Fruit fly (Drosophila melanogaster): ENCODE data around the gene CG18088.
A peak's percentile ranks its signal among the peaks of the same experiment; 100 is the strongest.

The CG18088 gene

DNA sequence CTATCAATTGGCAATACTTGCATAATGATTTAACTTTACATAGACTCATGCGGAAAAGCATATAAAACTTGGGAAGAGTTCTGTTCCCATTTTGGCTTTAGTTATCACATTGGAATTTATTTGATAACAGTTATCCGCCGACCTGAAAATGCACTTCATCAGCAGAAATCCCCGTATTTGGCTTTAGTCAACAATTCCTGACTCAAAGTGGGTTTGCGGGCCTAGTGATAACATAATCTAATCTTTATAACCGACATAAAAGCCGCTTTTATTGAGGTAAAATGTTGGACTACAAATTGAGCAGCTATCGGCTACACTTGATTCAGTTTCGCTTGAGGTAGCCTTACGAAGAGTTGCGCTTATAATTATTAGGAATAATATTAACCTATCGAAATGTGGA lies 42.9 kb downstream of the CG18088 start, which contains the start of gene CG9568 (continued):
- TF ChIP-seq D19B (GFP tag; optimal IDR thresholded peaks at IDR 0.05) (peak; percentile 22), CG17328 (GFP tag; IDR thresholded peaks at IDR 0.05) (no peak), stc (GFP tag; IDR thresholded peaks at IDR 0.05) (no peak), Neu2 (GFP tag; optimal IDR thresholded peaks at IDR 0.05; ENCODE audit: borderline replicate concordance) (no peak), ttk (GFP tag; IDR thresholded peaks at IDR 0.05) (no peak), Ets65A (GFP tag) (no peak), CG1832 (GFP tag; optimal IDR thresholded peaks at IDR 0.05) (no peak), CG12219 (GFP tag; optimal IDR thresholded peaks at IDR 0.05) (peak; percentile 2), mirr (GFP tag; optimal IDR thresholded peaks at IDR 0.05) (peak; percentile 47), run (tag; optimal IDR thresholded peaks at IDR 0.05) (no peak), CG3281 (GFP tag; optimal IDR thresholded peaks at IDR 0.05) (peak; percentile 7), Bteb2 (GFP tag; optimal IDR thresholded peaks at IDR 0.05) (no peak), CG10147 (GFP tag; optimal IDR thresholded peaks at IDR 0.05) (no peak), CG6175 (GFP tag; IDR thresholded peaks at IDR 0.05) (no peak), nau (GFP tag; optimal IDR thresholded peaks at IDR 0.05) (no peak), CG7271 (tag; optimal IDR thresholded peaks at IDR 0.05) (no peak), cwo (GFP tag; optimal IDR thresholded peaks at IDR 0.05) (no peak), sd (tag; optimal IDR thresholded peaks at IDR 0.05) (peak; percentile 80), slou (GFP tag; optimal IDR thresholded peaks at IDR 0.05) (no peak), CG18011 (GFP tag; optimal IDR thresholded peaks at IDR 0.05) (no peak), CG17829 (tag; optimal IDR thresholded peaks at IDR 0.05) (no peak), CG16863 (GFP tag; optimal IDR thresholded peaks at IDR 0.05) (no peak), CG3726 (GFP tag; IDR thresholded peaks at IDR 0.05) (no peak), Bgb (GFP tag; IDR thresholded peaks at IDR 0.05; ENCODE audit: partially characterized antibody) (no peak), maf-S (GFP tag; optimal IDR thresholded peaks at IDR 0.05) (no peak), PHDP (tag; optimal IDR thresholded peaks at IDR 0.05) (peak; percentile 2), bigmax (GFP tag; optimal IDR thresholded peaks at IDR 0.05) (no peak), dmrt11E (tag; optimal IDR thresholded peaks at IDR 0.05) (no peak), TFAM (GFP tag; optimal IDR thresholded peaks at IDR 0.05) (no peak), NK7.1 (GFP tag; optimal IDR thresholded peaks at IDR 0.05) (no peak), MTF-1 (GFP tag; optimal IDR thresholded peaks at IDR 0.05; ENCODE audit: borderline replicate concordance) (no peak)

- no peak for TF ChIP-seq Oaz (GFP tag; IDR thresholded peaks at IDR 0.05)
- TF ChIP-seq gcm2 (GFP tag; optimal IDR thresholded peaks at IDR 0.05): no peak
- no peak for TF ChIP-seq CG2875 (GFP tag; optimal IDR thresholded peaks at IDR 0.05)
- TF ChIP-seq stc (GFP tag; IDR thresholded peaks at IDR 0.05): no peak
- no peak for TF ChIP-seq ash1 (GFP tag; optimal IDR thresholded peaks at IDR 0.05)
- TF ChIP-seq Ada2b (GFP tag; IDR thresholded peaks at IDR 0.05): no peak
- no peak for TF ChIP-seq CG43689 (GFP tag; IDR thresholded peaks at IDR 0.05)
- no peak for TF ChIP-seq CG9797 (GFP tag; optimal IDR thresholded peaks at IDR 0.05)
- TF ChIP-seq cad (GFP tag; optimal IDR thresholded peaks at IDR 0.05): no peak
- TF ChIP-seq so (GFP tag; IDR thresholded peaks at IDR 0.05): no peak
- TF ChIP-seq CG1792 (GFP tag; optimal IDR thresholded peaks at IDR 0.05): no peak
- TF ChIP-seq gfzf (GFP tag; optimal IDR thresholded peaks at IDR 0.05): no peak
- TF ChIP-seq klu (GFP tag; IDR thresholded peaks at IDR 0.05): no peak
- TF ChIP-seq CG11723 (GFP tag; optimal IDR thresholded peaks at IDR 0.05): no peak
- no peak for TF ChIP-seq wek (GFP tag; optimal IDR thresholded peaks at IDR 0.05)
- TF ChIP-seq inv (GFP tag; IDR thresholded peaks at IDR 0.05; ENCODE audit: partially characterized antibody): no peak
- TF ChIP-seq Awh (GFP tag; IDR thresholded peaks at IDR 0.05): no peak
- no peak for TF ChIP-seq fd64A (GFP tag; optimal IDR thresholded peaks at IDR 0.05)
- no peak for TF ChIP-seq CG17385 (GFP tag; optimal IDR thresholded peaks at IDR 0.05)
- no peak for TF ChIP-seq gsb-n (tag; optimal IDR thresholded peaks at IDR 0.05)
- TF ChIP-seq ranshi (GFP tag; IDR thresholded peaks at IDR 0.05): 0 out of 2 replicates have a peak, but pooled peaks have one; percentile 21
- TF ChIP-seq shn (GFP tag; optimal IDR thresholded peaks at IDR 0.05): no peak
Observed at dm6 chr2L:9011543-9012238, 44.4 kb downstream of the CG18088 start, which contains the start of gene CG13102. Gene CG13102, plus strand, starts transcription at chr2L:9012188.

All from whole organism, embryonic.